Worm (Caenorhabditis elegans) whole organism, L4 larva: Measurements from ENCODE around the gene fbxa-158.

Source experiments
- F37D6.2 ChIP-seq: sonication (generic microtip); optimal IDR thresholded peaks from 2 replicates; lab custom pipeline; 2016; ENCODE audit warnings: mild to moderate bottlenecking, missing genetic modification characterization, missing compliant biosample characterization
- R02D3.7 ChIP-seq: fragments of 150-350 bp; sonication (generic microtip); optimal IDR thresholded peaks from 3 replicates; lab custom pipeline; 2014; ENCODE audit warnings: missing biosample characterization, missing genetic modification characterization
- Y48G9A.11 ChIP-seq: fragments of 200-800 bp; sonication (Bioruptor generic); IDR thresholded peaks from 2 replicates; pipeline ENCODE4 v1.3.6; 2022; ENCODE audit warnings: missing genetic modification reagents, missing genetic modification characterization, missing compliant biosample characterization
- Y75B8A.6 ChIP-seq: fragments of 200-800 bp; sonication (Bioruptor generic); IDR thresholded peaks from 2 replicates; pipeline ENCODE4 v1.3.6; 2022; ENCODE audit warnings: missing genetic modification reagents, missing genetic modification characterization, missing compliant biosample characterization
- attf-4 ChIP-seq: sonication (generic microtip); optimal IDR thresholded peaks from 3 replicates; lab custom pipeline; 2017; ENCODE audit warnings: missing biosample characterization, missing genetic modification characterization
- ceh-20 ChIP-seq: fragments of 200-800 bp; sonication (Bioruptor generic); IDR thresholded peaks from 2 replicates; pipeline ENCODE4 v1.3.6; 2022; ENCODE audit warnings: missing genetic modification reagents, missing genetic modification characterization, missing compliant biosample characterization
- ceh-28 ChIP-seq: fragments of 150-350 bp; optimal IDR thresholded peaks from 2 replicates; lab custom pipeline; 2014; ENCODE audit warnings: missing biosample characterization, missing genetic modification reagents, missing genetic modification characterization
- ceh-32 ChIP-seq: sonication (generic microtip); optimal IDR thresholded peaks from 2 replicates; lab custom pipeline; 2016; ENCODE audit warnings: mild to moderate bottlenecking, missing genetic modification characterization, missing compliant biosample characterization; ENCODE audit not compliant: poor library complexity
- ceh-62 ChIP-seq: sonication (generic microtip); optimal IDR thresholded peaks from 2 replicates; lab custom pipeline; 2017; ENCODE audit warnings: missing biosample characterization, missing genetic modification characterization
- ctbp-1 ChIP-seq: fragments of 200-800 bp; sonication (Bioruptor generic); IDR thresholded peaks from 2 replicates; pipeline ENCODE4 v1.3.6; 2022; ENCODE audit warnings: missing genetic modification reagents, missing genetic modification characterization, missing compliant biosample characterization
- daf-16 ChIP-seq, 3 experiments: sonication (generic microtip); optimal IDR thresholded peaks; 2 replicates each; lab custom pipeline; 2016 to 2017; ENCODE audit warnings: missing genetic modification characterization in 3 of 3, missing genetic modification reagents in 3 of 3, mild to moderate bottlenecking in 2 of 3, missing compliant biosample characterization in 2 of 3, missing biosample characterization in 1 of 3, moderate library complexity in 1 of 3
- daf-8 ChIP-seq: fragments of 200-800 bp; sonication (Bioruptor generic); IDR thresholded peaks from 2 replicates; pipeline ENCODE4 v1.3.6; 2022; ENCODE audit warnings: missing genetic modification characterization, missing compliant biosample characterization
- egl-43 ChIP-seq: fragments of 200-800 bp; sonication (Bioruptor generic); IDR thresholded peaks from 2 replicates; pipeline ENCODE4 v1.3.6; 2022; ENCODE audit warnings: missing genetic modification reagents, missing genetic modification characterization, missing compliant biosample characterization
- fkh-10 ChIP-seq: fragments of 150-350 bp; optimal IDR thresholded peaks from 2 replicates; lab custom pipeline; 2014; ENCODE audit warnings: missing biosample characterization, missing genetic modification reagents, missing genetic modification characterization
- gei-8 ChIP-seq: fragments of 200-800 bp; sonication (Bioruptor generic); optimal IDR thresholded peaks from 2 replicates; lab custom pipeline; 2018; ENCODE audit warnings: mild to moderate bottlenecking, missing genetic modification characterization, missing compliant biosample characterization
- hmg-1.1 ChIP-seq: fragments of 200-800 bp; sonication (Bioruptor generic); IDR thresholded peaks from 2 replicates; pipeline ENCODE4 v1.3.6; 2022; ENCODE audit warnings: missing genetic modification reagents, missing genetic modification characterization, missing compliant biosample characterization
- lim-7 ChIP-seq: fragments of 200-800 bp; sonication (Bioruptor generic); IDR thresholded peaks from 2 replicates; pipeline ENCODE4 v1.3.6; 2022; ENCODE audit warnings: missing genetic modification characterization, missing compliant biosample characterization
- lin-29 ChIP-seq: fragments of 200-800 bp; sonication (Bioruptor generic); IDR thresholded peaks from 2 replicates; pipeline ENCODE4 v1.3.6; 2022; ENCODE audit warnings: missing genetic modification reagents, missing genetic modification characterization, missing compliant biosample characterization
- lin-38 ChIP-seq: fragments of 200-800 bp; sonication (Bioruptor generic); IDR thresholded peaks from 2 replicates; pipeline ENCODE4 v1.3.6; 2022; ENCODE audit warnings: missing genetic modification reagents, missing genetic modification characterization, missing compliant biosample characterization
- lsy-2 ChIP-seq, 2 experiments: fragments of 150-350 bp in 1 of 2; sonication (generic microtip) in 1 of 2; optimal IDR thresholded peaks; 2 replicates each; lab custom pipeline; 2014 to 2017; ENCODE audit warnings: missing biosample characterization in 2 of 2, missing genetic modification characterization in 2 of 2
- madf-9 ChIP-seq: fragments of 200-800 bp; sonication (Bioruptor generic); conservative IDR thresholded peaks from 2 replicates; pipeline ENCODE4 v1.3.6; 2022; ENCODE audit warnings: missing genetic modification reagents, missing genetic modification characterization, missing compliant biosample characterization
- mes-2 ChIP-seq: sonication (generic microtip); optimal IDR thresholded peaks from 2 replicates; lab custom pipeline; 2016; ENCODE audit warnings: missing genotype, mild to moderate bottlenecking, missing genetic modification characterization, missing compliant biosample characterization; ENCODE audit not compliant: poor library complexity, severe bottlenecking
- mxl-3 ChIP-seq: fragments of 200-800 bp; sonication (Bioruptor generic); optimal IDR thresholded peaks from 2 replicates; lab custom pipeline; 2018; ENCODE audit warnings: mild to moderate bottlenecking, missing genetic modification characterization, missing compliant biosample characterization
- nhr-102 ChIP-seq: sonication (generic microtip); optimal IDR thresholded peaks from 2 replicates; lab custom pipeline; 2016; ENCODE audit warnings: mild to moderate bottlenecking, missing genetic modification characterization, moderate library complexity, missing compliant biosample characterization
- nhr-111 ChIP-seq: fragments of 200-800 bp; sonication (Bioruptor generic); optimal IDR thresholded peaks from 2 replicates; lab custom pipeline; 2018; ENCODE audit warnings: mild to moderate bottlenecking, missing genetic modification characterization, missing compliant biosample characterization
- nhr-41 ChIP-seq: fragments of 200-800 bp; sonication (Bioruptor generic); IDR thresholded peaks from 2 replicates; pipeline ENCODE4 v1.3.6; 2022; ENCODE audit warnings: missing genetic modification reagents, missing genetic modification characterization, missing compliant biosample characterization
- nhr-76 ChIP-seq: fragments of 150-350 bp; optimal IDR thresholded peaks from 2 replicates; lab custom pipeline; 2014; ENCODE audit warnings: missing biosample characterization, missing genetic modification characterization
- php-3 ChIP-seq: fragments of 200-800 bp; sonication (Bioruptor generic); IDR thresholded peaks from 2 replicates; pipeline ENCODE4 v1.3.6; 2022; ENCODE audit warnings: missing genetic modification reagents, missing genetic modification characterization, missing compliant biosample characterization
- rbr-2 ChIP-seq: sonication (generic microtip); optimal IDR thresholded peaks from 2 replicates; lab custom pipeline; 2016; ENCODE audit warnings: missing genotype, missing genetic modification characterization, missing compliant biosample characterization
- sdz-12 ChIP-seq: fragments of 200-800 bp; sonication (Bioruptor generic); optimal IDR thresholded peaks from 2 replicates; lab custom pipeline; 2018; ENCODE audit warnings: mild to moderate bottlenecking, missing genetic modification characterization, missing compliant biosample characterization
- spr-1 ChIP-seq: sonication (generic microtip); optimal IDR thresholded peaks from 2 replicates; lab custom pipeline; 2016; ENCODE audit warnings: mild to moderate bottlenecking, missing genetic modification characterization, missing compliant biosample characterization
- unc-130 ChIP-seq: sonication (generic microtip); optimal IDR thresholded peaks from 2 replicates; lab custom pipeline; 2016; ENCODE audit warnings: missing genetic modification reagents, missing genetic modification characterization, missing compliant biosample characterization
- zag-1 ChIP-seq: fragments of 150-350 bp; optimal IDR thresholded peaks from 2 replicates; lab custom pipeline; 2014; ENCODE audit warnings: missing biosample characterization, missing genetic modification characterization
- zip-11 ChIP-seq: fragments of 200-800 bp; sonication (Bioruptor generic); IDR thresholded peaks from 2 replicates; pipeline ENCODE4 v1.3.6; 2022; ENCODE audit warnings: missing genetic modification characterization, missing compliant biosample characterization
- zip-2 ChIP-seq: fragments of 150-350 bp; optimal IDR thresholded peaks from 2 replicates; lab custom pipeline; 2014; ENCODE audit warnings: missing biosample characterization, missing genetic modification characterization
- ztf-11 ChIP-seq: fragments of 150-350 bp; optimal IDR thresholded peaks from 2 replicates; lab custom pipeline; 2014; ENCODE audit warnings: missing biosample characterization, missing genetic modification characterization
- ztf-7 ChIP-seq: fragments of 150-350 bp; optimal IDR thresholded peaks from 2 replicates; lab custom pipeline; 2014; ENCODE audit warnings: missing biosample characterization, missing genetic modification characterization

The fbxa-158 gene

DNA sequence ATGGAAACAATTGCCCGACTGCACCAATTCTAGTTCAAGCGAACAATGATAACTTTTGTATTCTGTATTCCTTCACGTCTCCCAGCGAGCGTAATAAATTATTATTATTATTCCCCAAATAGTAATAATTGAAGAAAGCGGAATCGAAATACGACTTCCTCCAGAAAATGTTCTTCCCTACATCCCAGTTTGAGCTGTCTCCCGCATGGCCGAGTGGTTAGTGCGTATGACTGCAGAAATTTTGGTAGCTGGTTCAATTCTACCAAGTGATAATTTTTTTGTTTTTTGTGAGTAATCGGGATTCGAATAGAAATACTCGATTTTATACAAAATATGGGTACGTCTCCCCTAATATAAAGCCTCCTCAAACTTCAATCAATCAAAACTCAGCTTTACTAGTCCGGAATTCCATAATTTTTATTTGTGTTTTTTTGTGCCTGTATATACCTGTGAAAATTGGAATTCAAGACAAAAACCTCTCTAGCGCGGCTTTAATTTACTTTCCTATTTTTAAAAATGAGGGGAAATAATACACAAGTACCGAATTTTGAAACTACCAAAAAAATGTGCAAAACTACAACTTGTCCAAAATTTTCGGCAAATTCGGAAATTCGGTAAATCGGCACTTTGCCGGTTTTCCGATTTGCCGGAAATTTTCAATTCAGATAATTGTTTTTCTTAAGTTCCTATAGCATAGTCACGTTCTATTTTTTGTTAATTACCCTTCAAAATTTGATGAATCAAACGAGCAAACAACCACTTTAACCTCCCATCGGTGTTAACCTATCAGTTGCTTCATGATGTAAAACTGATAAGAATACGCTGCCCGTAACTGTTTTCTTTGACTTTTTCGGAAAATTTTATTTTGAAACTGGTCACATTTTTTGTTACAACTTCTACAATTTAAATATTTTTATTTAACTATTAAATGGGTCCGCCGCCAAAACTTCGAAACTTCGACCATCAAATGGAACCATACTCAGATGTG is 23.7 kb downstream of the fbxa-158 start, which contains the start of gene bath-46 (continued):
- TF ChIP-seq sdz-12 (no peak), nhr-41 (no peak), spr-1 (tag; lab: Kevin White, UChicago) (no peak), gei-8 (GFP tag; lab: Kevin White, UChicago) (no peak), ctbp-1 (GFP tag; lab: Robert Waterston, UW) (no peak), egl-43 (GFP tag; lab: Robert Waterston, UW) (peak; percentile 56; the same call in 1 of the 2 replicates), fkh-10 (GFP tag; lab: Kevin White, UChicago) (no peak), zip-2 (tag; lab: Kevin White, UChicago) (no peak), daf-8 (GFP tag; lab: Robert Waterston, UW) (no peak), ceh-32 (tag; lab: Kevin White, UChicago) (no peak), lin-38 (GFP tag; lab: Robert Waterston, UW) (no peak), lsy-2 (tag; optimal IDR thresholded peaks at IDR 0.05; lab: Kevin White, UChicago) (no peak), ztf-7 (tag; lab: Kevin White, UChicago) (no peak), hmg-1.1 (GFP tag; lab: Robert Waterston, UW) (no peak), ceh-62 (no peak), F37D6.2 (tag; lab: Kevin White, UChicago) (no peak), ceh-28 (tag; lab: Kevin White, UChicago) (no peak), php-3 (GFP tag; lab: Robert Waterston, UW) (no peak), zag-1 (no peak), unc-130 (no peak), attf-4 (tag; lab: Kevin White, UChicago) (no peak), mes-2 (tag; lab: Kevin White, UChicago) (no peak), ztf-11 (tag; lab: Kevin White, UChicago) (no peak), nhr-76 (tag; lab: Kevin White, UChicago) (no peak)

DNA sequence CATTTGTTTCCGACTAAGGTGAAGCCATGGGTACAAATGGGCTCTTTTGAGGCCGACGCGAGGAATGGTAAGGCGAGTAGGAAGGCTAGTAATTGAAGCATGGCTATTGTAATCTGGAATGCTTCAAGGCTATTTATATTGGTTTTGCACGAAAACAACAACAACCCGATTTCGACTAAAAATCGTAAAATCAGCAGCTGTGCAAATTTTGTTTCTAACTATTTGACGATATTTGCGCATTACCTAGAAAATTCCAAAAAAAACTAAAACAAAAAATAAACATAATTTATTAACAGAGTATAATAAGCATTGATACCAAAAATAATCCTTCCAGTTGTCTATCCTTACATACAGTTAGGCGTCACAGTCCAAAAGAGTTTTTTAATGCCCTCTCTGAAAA is 25.9 kb downstream of the fbxa-158 start, which contains the start of gene clec-20:
Gene clec-20, minus strand, starts transcription at position 101 of the 400 bp plus-strand sequence.
- TF ChIP-seq nhr-111 (no peak), ceh-20 (no peak), lin-29 (GFP tag; lab: Robert Waterston, UW) (no peak), Y75B8A.6 (GFP tag; lab: Robert Waterston, UW) (no peak), rbr-2 (tag; lab: Kevin White, UChicago) (no peak), daf-16 (GFP tag; optimal IDR thresholded peaks at IDR 0.05; lab: Kevin White, UChicago) (no peak), daf-16 (tag; optimal IDR thresholded peaks at IDR 0.05; lab: Kevin White, UChicago) (no peak), nhr-102 (tag; lab: Kevin White, UChicago) (no peak), R02D3.7 (tag; lab: Kevin White, UChicago) (no peak), madf-9 (GFP tag; lab: Robert Waterston, UW) (no peak), zip-2 (tag; lab: Kevin White, UChicago) (no peak)

DNA sequence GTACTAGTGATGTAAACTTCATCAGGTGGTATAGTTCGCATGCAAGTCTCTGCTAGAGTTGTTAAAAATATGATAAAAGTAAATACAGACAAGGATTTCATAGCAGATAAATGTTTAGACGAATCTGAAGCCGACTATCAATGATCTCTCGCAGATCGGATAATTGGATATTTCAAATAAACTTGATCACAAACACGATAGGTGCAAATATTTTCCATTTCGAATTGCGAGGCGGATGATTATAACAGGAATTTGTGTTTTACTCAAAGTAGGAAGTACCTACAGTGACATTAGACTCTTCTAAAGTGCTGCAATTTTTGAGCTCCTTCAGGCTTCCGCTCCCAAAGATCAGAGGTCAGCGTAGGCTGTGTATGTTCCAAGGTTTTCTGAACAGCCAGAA is 31.2 kb downstream of the fbxa-158 start, which contains the start of gene T07H3.7:
Gene T07H3.7, minus strand, starts transcription at position 101 of the 400 bp plus-strand sequence.
- no peak for TF ChIP-seq mes-2 (tag; lab: Kevin White, UChicago)
- TF ChIP-seq mxl-3 = no peak
- no peak for TF ChIP-seq Y48G9A.11 (GFP tag; lab: Robert Waterston, UW)
- no peak for TF ChIP-seq lim-7 (GFP tag; lab: Robert Waterston, UW)
- TF ChIP-seq zip-2 (tag; lab: Kevin White, UChicago) = no peak
- TF ChIP-seq lin-38 (GFP tag; lab: Robert Waterston, UW) = no peak
- TF ChIP-seq nhr-111 = no peak
- no peak for TF ChIP-seq zip-11 (GFP tag; lab: Robert Waterston, UW)
